Worm (Caenorhabditis elegans) whole organism, L2 larva: ENCODE data around the gene F59A6.3.

ENCODE experiments used
- C34F6.9 ChIP-seq: fragments of 150-350 bp; optimal IDR thresholded peaks from 2 replicates; lab custom pipeline; 2014; ENCODE audit warnings: missing biosample characterization, missing genetic modification characterization
- F13H6.1 ChIP-seq: sonication (generic microtip); optimal IDR thresholded peaks from 2 replicates; lab custom pipeline; 2016; ENCODE audit warnings: missing genetic modification characterization, missing compliant biosample characterization
- R02D3.7 ChIP-seq: fragments of 150-350 bp; optimal IDR thresholded peaks from 2 replicates; lab custom pipeline; 2014; ENCODE audit warnings: missing biosample characterization, missing genetic modification characterization
- alr-1 ChIP-seq: fragments of 150-350 bp; optimal IDR thresholded peaks from 2 replicates; lab custom pipeline; 2014; ENCODE audit warnings: missing biosample characterization, missing genetic modification characterization
- ama-1 ChIP-seq: fragments of 150-350 bp; optimal IDR thresholded peaks from 2 replicates; lab custom pipeline; 2018; ENCODE audit warnings: inconsistent platforms
- blmp-1 ChIP-seq: sonication (generic microtip); optimal IDR thresholded peaks from 2 replicates; lab custom pipeline; 2017; ENCODE audit warnings: missing genetic modification characterization, mild to moderate bottlenecking, missing compliant biosample characterization, antibody characterized with exemption, moderate library complexity; ENCODE audit not compliant: insufficient read depth
- ceh-82 ChIP-seq: fragments of 150-350 bp; optimal IDR thresholded peaks from 2 replicates; lab custom pipeline; 2014; ENCODE audit warnings: missing biosample characterization, missing genetic modification characterization
- crh-2 ChIP-seq: sonication (generic microtip); optimal IDR thresholded peaks from 2 replicates; lab custom pipeline; 2017; ENCODE audit warnings: missing biosample characterization, missing genetic modification characterization
- dmd-4 ChIP-seq: sonication (generic microtip); optimal IDR thresholded peaks from 2 replicates; lab custom pipeline; 2017; ENCODE audit warnings: missing biosample characterization, missing genetic modification characterization
- egl-27 ChIP-seq: sonication (generic microtip); optimal IDR thresholded peaks from 3 replicates; lab custom pipeline; 2017; ENCODE audit warnings: missing biosample characterization, missing genetic modification reagents, missing genetic modification characterization
- elt-1 ChIP-seq: fragments of 150-350 bp; optimal IDR thresholded peaks from 2 replicates; lab custom pipeline; 2014; ENCODE audit warnings: missing biosample characterization, missing genetic modification characterization
- elt-3 ChIP-seq: sonication (generic microtip); optimal IDR thresholded peaks from 2 replicates; lab custom pipeline; 2017; ENCODE audit warnings: missing biosample characterization, missing genetic modification characterization
- fos-1 ChIP-seq: fragments of 150-350 bp; optimal IDR thresholded peaks from 2 replicates; lab custom pipeline; 2014; ENCODE audit warnings: missing biosample characterization, missing genetic modification characterization
- gmeb-1 ChIP-seq: fragments of 150-350 bp; optimal IDR thresholded peaks from 2 replicates; lab custom pipeline; 2014; ENCODE audit warnings: missing biosample characterization, missing genetic modification characterization
- lin-39 ChIP-seq: fragments of 150-350 bp; optimal IDR thresholded peaks from 2 replicates; lab custom pipeline; 2014; ENCODE audit warnings: missing biosample characterization, missing genetic modification reagents, missing genetic modification characterization
- lsy-2 ChIP-seq, 2 experiments: fragments of 150-350 bp in 1 of 2; sonication (generic microtip) in 1 of 2; optimal IDR thresholded peaks; 2 replicates each; lab custom pipeline; 2014 to 2017; ENCODE audit warnings: missing biosample characterization in 2 of 2, missing genetic modification characterization in 2 of 2
- mab-5 ChIP-seq: fragments of 150-350 bp; optimal IDR thresholded peaks from 2 replicates; lab custom pipeline; 2014; ENCODE audit warnings: missing biosample characterization, missing genetic modification characterization
- mbf-1 ChIP-seq: sonication (generic microtip); optimal IDR thresholded peaks from 2 replicates; lab custom pipeline; 2017; ENCODE audit warnings: missing biosample characterization, missing genetic modification characterization
- mdl-1 ChIP-seq, 2 experiments: fragments of 150-350 bp in 1 of 2; sonication (generic microtip) in 1 of 2; optimal IDR thresholded peaks; 2 replicates each; lab custom pipeline; 2017; ENCODE audit warnings: missing biosample characterization in 2 of 2, missing genetic modification characterization in 2 of 2
- nhr-10 ChIP-seq: sonication (generic microtip); optimal IDR thresholded peaks from 2 replicates; lab custom pipeline; 2017; ENCODE audit warnings: missing biosample characterization, missing genetic modification characterization
- nhr-129 ChIP-seq: fragments of 150-350 bp; optimal IDR thresholded peaks from 2 replicates; lab custom pipeline; 2014; ENCODE audit warnings: missing biosample characterization, missing genetic modification characterization
- nhr-21 ChIP-seq: fragments of 150-350 bp; optimal IDR thresholded peaks from 2 replicates; lab custom pipeline; 2014; ENCODE audit warnings: missing biosample characterization, missing genetic modification characterization
- nhr-23 ChIP-seq: fragments of 150-350 bp; optimal IDR thresholded peaks from 2 replicates; lab custom pipeline; 2014; ENCODE audit warnings: missing biosample characterization, missing genetic modification reagents, missing genetic modification characterization
- nhr-237 ChIP-seq: fragments of 150-350 bp; optimal IDR thresholded peaks from 2 replicates; lab custom pipeline; 2014; ENCODE audit warnings: missing biosample characterization, missing genetic modification characterization
- nhr-25 ChIP-seq: fragments of 150-350 bp; sonication (generic microtip); optimal IDR thresholded peaks from 3 replicates; lab custom pipeline; 2014; ENCODE audit warnings: missing biosample characterization, missing genetic modification characterization
- nhr-6 ChIP-seq: fragments of 150-350 bp; optimal IDR thresholded peaks from 2 replicates; lab custom pipeline; 2014; ENCODE audit warnings: missing biosample characterization, missing genetic modification characterization
- peb-1 ChIP-seq: fragments of 150-350 bp; optimal IDR thresholded peaks from 2 replicates; lab custom pipeline; 2014; ENCODE audit warnings: missing biosample characterization, missing genetic modification characterization
- sem-4 ChIP-seq: fragments of 150-350 bp; optimal IDR thresholded peaks from 2 replicates; lab custom pipeline; 2014; ENCODE audit warnings: missing biosample characterization, missing genetic modification reagents, missing genetic modification characterization
- skn-1 ChIP-seq: sonication (generic microtip); optimal IDR thresholded peaks from 2 replicates; lab custom pipeline; 2017; ENCODE audit warnings: missing biosample characterization, missing genetic modification characterization
- sma-3 ChIP-seq: sonication (generic microtip); optimal IDR thresholded peaks from 2 replicates; lab custom pipeline; 2016; ENCODE audit warnings: missing genetic modification reagents, missing genetic modification characterization, missing compliant biosample characterization
- sma-9 ChIP-seq, 2 experiments: fragments of 150-350 bp in 1 of 2; sonication (generic microtip) in 1 of 2; optimal IDR thresholded peaks; 2 replicates each; lab custom pipeline; 2014 to 2016; ENCODE audit warnings: missing genetic modification characterization in 2 of 2, mild to moderate bottlenecking in 1 of 2, missing biosample characterization in 1 of 2, missing compliant biosample characterization in 1 of 2, missing genetic modification reagents in 1 of 2, moderate library complexity in 1 of 2
- snpc-4 ChIP-seq: fragments of 150-350 bp; optimal IDR thresholded peaks from 2 replicates; lab custom pipeline; 2014; ENCODE audit warnings: missing biosample characterization, missing genetic modification characterization
- unc-39 ChIP-seq: fragments of 150-350 bp; optimal IDR thresholded peaks from 2 replicates; lab custom pipeline; 2014; ENCODE audit warnings: missing biosample characterization, missing genetic modification characterization
- unc-55 ChIP-seq: fragments of 150-350 bp; sonication (generic microtip); optimal IDR thresholded peaks from 3 replicates; lab custom pipeline; 2014; ENCODE audit warnings: missing biosample characterization, missing genetic modification reagents, missing genetic modification characterization
- zag-1 ChIP-seq: fragments of 150-350 bp; optimal IDR thresholded peaks from 2 replicates; lab custom pipeline; 2014; ENCODE audit warnings: missing biosample characterization, missing genetic modification characterization
- ztf-1 ChIP-seq: fragments of 200-800 bp; sonication (Bioruptor generic); conservative IDR thresholded peaks from 2 replicates; pipeline ENCODE4 v1.3.6; 2022; ENCODE audit warnings: missing genetic modification characterization, missing compliant biosample characterization
- ztf-11 ChIP-seq: sonication (generic microtip); optimal IDR thresholded peaks from 2 replicates; lab custom pipeline; 2017; ENCODE audit warnings: missing biosample characterization, missing genetic modification characterization
- ztf-4 ChIP-seq: fragments of 150-350 bp; optimal IDR thresholded peaks from 2 replicates; lab custom pipeline; 2014; ENCODE audit warnings: missing biosample characterization, missing genetic modification characterization

F59A6.3 gene

ce11 chrII:5039912-5040311 is 31.8 kb downstream of the F59A6.3 start, which contains the start of gene golg-2:
golg-2 (minus strand) TSS chrII:5040091.
- peak; percentile 34 for TF ChIP-seq crh-2 (tag; lab: Kevin White, UChicago)
- peak in 1 of 2 experiments; percentile 50 for TF ChIP-seq lsy-2 (tag; optimal IDR thresholded peaks at IDR 0.05; lab: Kevin White, UChicago)
- TF ChIP-seq C34F6.9 (tag; lab: Kevin White, UChicago): peak; percentile 28
- TF ChIP-seq mdl-1 (tag; optimal IDR thresholded peaks at IDR 0.05; lab: Kevin White, UChicago): no peak
- no peak for TF ChIP-seq ztf-11 (tag; lab: Kevin White, UChicago)
- TF ChIP-seq unc-55: peak; percentile 13
- TF ChIP-seq mab-5 (tag; lab: Kevin White, UChicago): no peak
- no peak for TF ChIP-seq lin-39 (tag; lab: Kevin White, UChicago)
- TF ChIP-seq blmp-1: no peak
- TF ChIP-seq ztf-4: no peak
- TF ChIP-seq F13H6.1 (tag; lab: Kevin White, UChicago): no peak
- no peak for TF ChIP-seq fos-1 (tag; lab: Kevin White, UChicago)
- no peak for TF ChIP-seq ceh-82 (tag; lab: Kevin White, UChicago)
- TF ChIP-seq nhr-129 (tag; lab: Kevin White, UChicago): peak; percentile 19

- TF ChIP-seq ztf-4: no peak
- no peak for TF ChIP-seq elt-3 (tag; lab: Kevin White, UChicago)
- no peak for TF ChIP-seq nhr-25 (tag; lab: Kevin White, UChicago)
- TF ChIP-seq elt-1: no peak
- no peak for TF ChIP-seq sma-9 (GFP tag; optimal IDR thresholded peaks at IDR 0.05; lab: Kevin White, UChicago)
- TF ChIP-seq sma-9 (tag; optimal IDR thresholded peaks at IDR 0.05; lab: Kevin White, UChicago): no peak
- TF ChIP-seq peb-1: no peak
- TF ChIP-seq gmeb-1 (tag; lab: Kevin White, UChicago): no peak
- no peak for TF ChIP-seq mbf-1
- TF ChIP-seq crh-2 (tag; lab: Kevin White, UChicago): no peak
- no peak for TF ChIP-seq mab-5 (tag; lab: Kevin White, UChicago)
- TF ChIP-seq dmd-4: no peak
- TF ChIP-seq ztf-1 (GFP tag; lab: Robert Waterston, UW): no peak
- TF ChIP-seq C34F6.9 (tag; lab: Kevin White, UChicago): peak; percentile 5
- no peak for TF ChIP-seq R02D3.7 (tag; lab: Kevin White, UChicago)
- no peak for TF ChIP-seq mdl-1 (tag; optimal IDR thresholded peaks at IDR 0.05; lab: Kevin White, UChicago)
- no peak for TF ChIP-seq egl-27 (tag; lab: Kevin White, UChicago)
- TF ChIP-seq lsy-2 (tag; optimal IDR thresholded peaks at IDR 0.05; lab: Kevin White, UChicago): peak in 1 of 2 experiments; percentile 7
- TF ChIP-seq nhr-10 (tag; lab: Kevin White, UChicago): no peak
- TF ChIP-seq ceh-82 (tag; lab: Kevin White, UChicago): no peak
- peak; percentile 15 for TF ChIP-seq unc-55
- no peak for TF ChIP-seq blmp-1
- TF ChIP-seq ama-1 (lab: Kevin White, UChicago): no peak
- TF ChIP-seq F13H6.1 (tag; lab: Kevin White, UChicago): no peak
- no peak for TF ChIP-seq sem-4 (tag; lab: Kevin White, UChicago)
- TF ChIP-seq nhr-21 (tag; lab: Kevin White, UChicago): no peak
- no peak for TF ChIP-seq alr-1 (tag; lab: Kevin White, UChicago)
These were observed 32.6 kb downstream of the F59A6.3 start, which contains the start of gene F33G12.7 for ce11 chrII:5040631-5041156. F33G12.7 (minus strand) TSS chrII:5040681.

- TF ChIP-seq ztf-11 (tag; lab: Kevin White, UChicago): no peak
- TF ChIP-seq sma-3 (GFP tag; lab: Kevin White, UChicago): no peak
- TF ChIP-seq nhr-6 (tag; lab: Kevin White, UChicago): peak; percentile 11
- TF ChIP-seq mab-5 (tag; lab: Kevin White, UChicago): no peak
- peak; percentile 13 for TF ChIP-seq C34F6.9 (tag; lab: Kevin White, UChicago)
- no peak for TF ChIP-seq gmeb-1 (tag; lab: Kevin White, UChicago)
- TF ChIP-seq blmp-1: no peak
- TF ChIP-seq unc-55: peak; percentile 53
- no peak for TF ChIP-seq nhr-237 (tag; lab: Kevin White, UChicago)
- peak; percentile 15 for TF ChIP-seq nhr-129 (tag; lab: Kevin White, UChicago)
- peak; percentile 24 for TF ChIP-seq zag-1 (tag; lab: Kevin White, UChicago)
- TF ChIP-seq snpc-4 (tag; lab: Kevin White, UChicago): no peak
- TF ChIP-seq fos-1 (tag; lab: Kevin White, UChicago): no peak
- no peak for TF ChIP-seq dmd-4
- no peak for TF ChIP-seq nhr-21 (tag; lab: Kevin White, UChicago)
- no peak for TF ChIP-seq lin-39 (tag; lab: Kevin White, UChicago)
- no peak for TF ChIP-seq crh-2 (tag; lab: Kevin White, UChicago)
- TF ChIP-seq skn-1: no peak
- peak in 1 of 2 experiments; percentile 35 for TF ChIP-seq lsy-2 (tag; optimal IDR thresholded peaks at IDR 0.05; lab: Kevin White, UChicago)
- TF ChIP-seq elt-3 (tag; lab: Kevin White, UChicago): no peak
- TF ChIP-seq mbf-1: no peak
- TF ChIP-seq nhr-23 (tag; lab: Kevin White, UChicago): no peak
- TF ChIP-seq F13H6.1 (tag; lab: Kevin White, UChicago): peak; percentile 37
- no peak for TF ChIP-seq unc-39 (tag; lab: Kevin White, UChicago)
- TF ChIP-seq, all 48 proteins: peak for 7
These were observed 34.3 kb downstream of the F59A6.3 start for ce11 chrII:5042381-5042930.
